Fruit fly (Drosophila melanogaster) whole organism, embryonic: ENCODE results near the gene CG45100.

Experiments
- Asciz ChIP-seq: fragments of 200-800 bp; sonication (Bioruptor generic); optimal IDR thresholded peaks from 2 replicates; lab custom pipeline; 2017; ENCODE audit warnings: missing biosample characterization, mild to moderate bottlenecking, missing genetic modification characterization, missing genetic modification reagents
- BEAF-32 ChIP-seq: fragments of 200-800 bp; sonication (Bioruptor generic); optimal IDR thresholded peaks from 3 replicates; lab custom pipeline; 2017; ENCODE audit warnings: missing biosample characterization, missing genetic modification characterization, mild to moderate bottlenecking, moderate library complexity, missing genetic modification reagents
- CG11093 ChIP-seq: fragments of 200-800 bp; sonication (Bioruptor generic); IDR thresholded peaks from 3 replicates; pipeline ENCODE4 v1.3.6; 2022; ENCODE audit warnings: missing biosample characterization, missing genetic modification characterization
- CG11696 ChIP-seq: fragments of 200-800 bp; sonication (Bioruptor generic); IDR thresholded peaks from 2 replicates; pipeline ENCODE4 v1.3.6; 2022; ENCODE audit warnings: missing biosample characterization, missing genetic modification characterization
- CG14014 ChIP-seq: fragments of 200-800 bp; sonication (Bioruptor generic); IDR thresholded peaks from 2 replicates; pipeline ENCODE4 v1.3.6; 2022; ENCODE audit warnings: missing biosample characterization, missing genetic modification characterization
- CG15601 ChIP-seq: fragments of 200-800 bp; sonication (Bioruptor generic); optimal IDR thresholded peaks from 3 replicates; lab custom pipeline; 2019; ENCODE audit warnings: missing biosample characterization, mild to moderate bottlenecking, missing genetic modification characterization, moderate library complexity
- CG17186 ChIP-seq: fragments of 200-800 bp; sonication (Bioruptor generic); optimal IDR thresholded peaks from 3 replicates; lab custom pipeline; 2017; ENCODE audit warnings: missing biosample characterization, missing genetic modification reagents, missing genetic modification characterization
- CG17612 ChIP-seq: fragments of 200-800 bp; sonication (Bioruptor generic); IDR thresholded peaks from 2 replicates; pipeline ENCODE4 v1.3.6; 2022; ENCODE audit warnings: missing biosample characterization, missing genetic modification characterization
- CG1792 ChIP-seq: fragments of 200-800 bp; sonication (Bioruptor generic); optimal IDR thresholded peaks from 2 replicates; lab custom pipeline; 2016; ENCODE audit warnings: missing biosample characterization, missing genetic modification characterization
- CG31224 ChIP-seq: fragments of 200-800 bp; sonication (Bioruptor generic); IDR thresholded peaks from 2 replicates; pipeline ENCODE4 v1.3.6; 2022; ENCODE audit warnings: missing biosample characterization, missing genetic modification characterization
- CG33213 ChIP-seq: fragments of 200-800 bp; sonication (Bioruptor generic); optimal IDR thresholded peaks from 3 replicates; lab custom pipeline; 2016; ENCODE audit warnings: missing biosample characterization, missing genetic modification characterization
- CG34376 ChIP-seq: fragments of 200-800 bp; sonication (Bioruptor generic); optimal IDR thresholded peaks from 2 replicates; lab custom pipeline; 2018; ENCODE audit warnings: missing biosample characterization, mild to moderate bottlenecking, missing genetic modification characterization
- CG6813 ChIP-seq: fragments of 200-800 bp; sonication (Bioruptor generic); optimal IDR thresholded peaks from 2 replicates; lab custom pipeline; 2017; ENCODE audit warnings: missing biosample characterization, missing genetic modification characterization, mild to moderate bottlenecking, moderate library complexity, missing genetic modification reagents
- CG7372 ChIP-seq: fragments of 200-800 bp; sonication (Bioruptor generic); IDR thresholded peaks from 2 replicates; pipeline ENCODE4 v1.3.6; 2022; ENCODE audit warnings: missing biosample characterization, missing genetic modification characterization
- CG7928 ChIP-seq: fragments of 200-800 bp; sonication (Bioruptor generic); optimal IDR thresholded peaks from 2 replicates; lab custom pipeline; 2017; ENCODE audit warnings: missing biosample characterization, mild to moderate bottlenecking, missing genetic modification characterization
- CG8281 ChIP-seq: fragments of 200-800 bp; sonication (Bioruptor generic); optimal IDR thresholded peaks from 2 replicates; lab custom pipeline; 2018; ENCODE audit warnings: missing biosample characterization, mild to moderate bottlenecking, missing genetic modification characterization, moderate library complexity
- CG8924 ChIP-seq: fragments of 200-800 bp; optimal IDR thresholded peaks from 3 replicates; lab custom pipeline; 2019; ENCODE audit warnings: missing biosample characterization, mild to moderate bottlenecking, missing genetic modification characterization, moderate library complexity
- CkIIα-i1 ChIP-seq: fragments of 200-800 bp; sonication (Bioruptor generic); IDR thresholded peaks from 2 replicates; pipeline ENCODE4 v1.3.6; 2022; ENCODE audit warnings: missing biosample characterization, missing genetic modification characterization
- D19A ChIP-seq: fragments of 200-800 bp; optimal IDR thresholded peaks from 3 replicates; lab custom pipeline; 2019; ENCODE audit warnings: missing biosample characterization, mild to moderate bottlenecking, missing genetic modification characterization, moderate library complexity
- D19B ChIP-seq: fragments of 200-800 bp; sonication (Bioruptor generic); optimal IDR thresholded peaks from 2 replicates; lab custom pipeline; 2017; ENCODE audit warnings: missing biosample characterization, mild to moderate bottlenecking, missing genetic modification characterization
- Dad ChIP-seq: fragments of 200-800 bp; sonication (Bioruptor generic); optimal IDR thresholded peaks from 3 replicates; lab custom pipeline; 2016; ENCODE audit warnings: missing biosample characterization, missing genetic modification characterization
- Dll ChIP-seq: fragments of 200-800 bp; sonication (Bioruptor generic); IDR thresholded peaks from 4 replicates; pipeline ENCODE4 v1.3.6; 2022; ENCODE audit warnings: missing biosample characterization, missing genetic modification characterization; ENCODE audit not compliant: partially characterized antibody
- Ets65A ChIP-seq: fragments of 200-800 bp; sonication (Bioruptor generic); peaks from one replicate; lab custom pipeline; 2016; ENCODE audit warnings: missing biosample characterization, missing genetic modification characterization
- Ets97D ChIP-seq: fragments of 200-800 bp; sonication (Bioruptor generic); optimal IDR thresholded peaks from 3 replicates; lab custom pipeline; 2016; ENCODE audit warnings: missing biosample characterization, missing genetic modification characterization
- Gsc ChIP-seq: fragments of 200-800 bp; sonication (Bioruptor generic); IDR thresholded peaks from 2 replicates; pipeline ENCODE4 v1.3.6; 2022; ENCODE audit warnings: missing biosample characterization, missing genetic modification characterization
- Kr ChIP-seq: fragments of 200-800 bp; sonication (Bioruptor generic); optimal IDR thresholded peaks from 2 replicates; lab custom pipeline; 2017; ENCODE audit warnings: missing biosample characterization, mild to moderate bottlenecking, missing genetic modification characterization
- NC2α ChIP-seq: fragments of 200-800 bp; sonication (Bioruptor generic); optimal IDR thresholded peaks from 2 replicates; lab custom pipeline; 2016; ENCODE audit warnings: missing biosample characterization, missing genetic modification characterization
- NFAT ChIP-seq: fragments of 200-800 bp; sonication (Bioruptor generic); IDR thresholded peaks from 2 replicates; pipeline ENCODE4 v1.3.6; 2022; ENCODE audit warnings: missing biosample characterization, missing genetic modification characterization
- Nf-YB ChIP-seq: fragments of 200-800 bp; sonication (Bioruptor generic); optimal IDR thresholded peaks from 3 replicates; lab custom pipeline; 2019; ENCODE audit warnings: missing biosample characterization, mild to moderate bottlenecking, missing genetic modification characterization, moderate library complexity
- Sox100B ChIP-seq: fragments of 200-800 bp; sonication (Bioruptor generic); optimal IDR thresholded peaks from 3 replicates; lab custom pipeline; 2018; ENCODE audit warnings: missing biosample characterization, mild to moderate bottlenecking, missing genetic modification characterization
- TFAM ChIP-seq: fragments of 200-800 bp; sonication (Bioruptor generic); optimal IDR thresholded peaks from 2 replicates; lab custom pipeline; 2017; ENCODE audit warnings: missing biosample characterization, missing genetic modification characterization, inconsistent platforms
- Xbp1 ChIP-seq: fragments of 200-800 bp; sonication (Bioruptor generic); optimal IDR thresholded peaks from 3 replicates; lab custom pipeline; 2016; ENCODE audit warnings: missing biosample characterization, mild to moderate bottlenecking, missing genetic modification characterization
- dimm ChIP-seq: fragments of 200-800 bp; sonication (Bioruptor generic); IDR thresholded peaks from 2 replicates; pipeline ENCODE4 v1.3.6; 2022; ENCODE audit warnings: missing biosample characterization, missing genetic modification characterization
- eyg ChIP-seq: fragments of 200-800 bp; sonication (Bioruptor generic); optimal IDR thresholded peaks from 3 replicates; lab custom pipeline; 2016; ENCODE audit warnings: missing biosample characterization, missing genetic modification characterization
- fd102C ChIP-seq: fragments of 200-800 bp; sonication (Bioruptor generic); optimal IDR thresholded peaks from 2 replicates; lab custom pipeline; 2018; ENCODE audit warnings: missing biosample characterization, mild to moderate bottlenecking, missing genetic modification characterization, moderate library complexity
- fd3F ChIP-seq: fragments of 200-800 bp; sonication (Bioruptor generic); optimal IDR thresholded peaks from 2 replicates; lab custom pipeline; 2018; ENCODE audit warnings: missing biosample characterization, mild to moderate bottlenecking, missing genetic modification characterization, moderate library complexity
- ftz-f1 ChIP-seq: fragments of 200-800 bp; sonication (Bioruptor generic); optimal IDR thresholded peaks from 2 replicates; lab custom pipeline; 2016; ENCODE audit warnings: missing biosample characterization, missing genetic modification characterization
- hbn ChIP-seq: fragments of 200-800 bp; sonication (Bioruptor generic); IDR thresholded peaks from 2 replicates; pipeline ENCODE4 v1.3.6; 2022; ENCODE audit warnings: missing biosample characterization, missing genetic modification characterization; ENCODE audit not compliant: partially characterized antibody
- knrl ChIP-seq: fragments of 200-800 bp; sonication (Bioruptor generic); IDR thresholded peaks from 3 replicates; pipeline ENCODE4 v1.3.6; 2022; ENCODE audit warnings: missing biosample characterization, missing genetic modification characterization; ENCODE audit not compliant: partially characterized antibody
- lbe ChIP-seq: fragments of 200-800 bp; sonication (Bioruptor generic); optimal IDR thresholded peaks from 2 replicates; lab custom pipeline; 2016; ENCODE audit warnings: missing biosample characterization, mild to moderate bottlenecking, missing genetic modification characterization
- lmd ChIP-seq: fragments of 200-800 bp; sonication (Bioruptor generic); IDR thresholded peaks from 2 replicates; pipeline ENCODE4 v1.3.6; 2022; ENCODE audit warnings: missing biosample characterization, missing genetic modification characterization
- pb ChIP-seq: fragments of 200-800 bp; sonication (Bioruptor generic); optimal IDR thresholded peaks from 3 replicates; lab custom pipeline; 2016; ENCODE audit warnings: missing biosample characterization, missing genetic modification characterization
- run ChIP-seq: fragments of 200-800 bp; sonication (Bioruptor generic); optimal IDR thresholded peaks from 3 replicates; lab custom pipeline; 2018; ENCODE audit warnings: missing biosample characterization, mild to moderate bottlenecking, missing genetic modification characterization
- shn ChIP-seq: fragments of 200-800 bp; sonication (Bioruptor generic); optimal IDR thresholded peaks from 3 replicates; lab custom pipeline; 2016; ENCODE audit warnings: missing biosample characterization, missing genetic modification characterization
- tll ChIP-seq, 2 experiments: fragments of 200-800 bp in 1 of 2; fragments of >200 bp in 1 of 2; sonication (Bioruptor generic) in 1 of 2; optimal IDR thresholded peaks; 2 replicates each; lab custom pipeline; 2017 to 2019; ENCODE audit warnings: missing biosample characterization in 2 of 2, missing genetic modification characterization in 2 of 2, mild to moderate bottlenecking in 1 of 2, moderate library complexity in 1 of 2
- tx ChIP-seq: fragments of 200-800 bp; sonication (Bioruptor generic); optimal IDR thresholded peaks from 2 replicates; lab custom pipeline; 2016; ENCODE audit warnings: missing biosample characterization, missing genetic modification characterization
- wor ChIP-seq: fragments of 200-800 bp; sonication (Bioruptor generic); IDR thresholded peaks from 2 replicates; pipeline ENCODE4 v1.3.6; 2022; ENCODE audit warnings: missing biosample characterization, missing genetic modification characterization
- yki ChIP-seq: fragments of >200 bp; optimal IDR thresholded peaks from 3 replicates; lab custom pipeline; 2018
- zen2 ChIP-seq: fragments of 200-800 bp; sonication (Bioruptor generic); IDR thresholded peaks from 3 replicates; pipeline ENCODE4 v1.3.6; 2022; ENCODE audit warnings: missing biosample characterization, missing genetic modification characterization; ENCODE audit not compliant: partially characterized antibody

The CG45100 gene

dm6 chr3R:5517002-5517875, 42.8 kb upstream of the CG45100 start, which contains the start of gene Itpr (continued):
- no peak for TF ChIP-seq TFAM (GFP tag; lab: Kevin White, UChicago)
- 0 out of 3 replicates have a peak, but pooled peaks have one; percentile 14 for TF ChIP-seq knrl (GFP tag; lab: Robert Waterston, UW)
- TF ChIP-seq hbn (GFP tag; lab: Robert Waterston, UW): no peak
- no peak for TF ChIP-seq tll (GFP tag; optimal IDR thresholded peaks at IDR 0.05; lab: Kevin White, UChicago)
- no peak for TF ChIP-seq CG8924 (tag; lab: Kevin White, UChicago)
- peak; percentile 55; the same call in 1 of the 2 replicates for TF ChIP-seq CG11696 (GFP tag; lab: Robert Waterston, UW)
- TF ChIP-seq run (tag; lab: Kevin White, UChicago): no peak
- TF ChIP-seq yki (lab: Kevin White, UChicago): no peak
- TF ChIP-seq Nf-YB (GFP tag; lab: Kevin White, UChicago): no peak
- no peak for TF ChIP-seq fd3F (GFP tag; lab: Kevin White, UChicago)
- no peak for TF ChIP-seq CkIIα-i1 (GFP tag; lab: Robert Waterston, UW)
- no peak for TF ChIP-seq CG7928
- no peak for TF ChIP-seq lmd (GFP tag; lab: Robert Waterston, UW)
- no peak for TF ChIP-seq Sox100B (GFP tag; lab: Kevin White, UChicago)
- no peak for TF ChIP-seq fd102C (GFP tag; lab: Kevin White, UChicago)
- TF ChIP-seq CG14014 (GFP tag; lab: Robert Waterston, UW): no peak; the same call in 1 of the 2 replicates
- no peak for TF ChIP-seq Xbp1
- TF ChIP-seq CG1792: no peak
- TF ChIP-seq CG17186 (GFP tag; lab: Kevin White, UChicago): no peak
- no peak for TF ChIP-seq Gsc (GFP tag; lab: Robert Waterston, UW)
- no peak for TF ChIP-seq pb (GFP tag; lab: Kevin White, UChicago)
- TF ChIP-seq Ets97D: no peak
- no peak for TF ChIP-seq wor
- no peak for TF ChIP-seq D19B (GFP tag; lab: Kevin White, UChicago)
- no peak for TF ChIP-seq Kr (GFP tag; lab: Kevin White, UChicago)
- TF ChIP-seq Dad (GFP tag; lab: Kevin White, UChicago): no peak
- no peak for TF ChIP-seq zen2 (GFP tag; lab: Robert Waterston, UW)
- no peak for TF ChIP-seq lbe
- peak; percentile 15 for TF ChIP-seq CG34376 (GFP tag; lab: Kevin White, UChicago)
- TF ChIP-seq NC2α (GFP tag; lab: Kevin White, UChicago): no peak
- TF ChIP-seq CG8281: peak; percentile 32
- TF ChIP-seq CG15601 (tag; lab: Kevin White, UChicago): no peak
- 0 out of 2 replicates have a peak, but pooled peaks have one; percentile 3 for TF ChIP-seq NFAT (GFP tag; lab: Robert Waterston, UW)
- TF ChIP-seq Asciz (GFP tag; lab: Kevin White, UChicago): no peak
- TF ChIP-seq CG7372 (GFP tag; lab: Robert Waterston, UW): no peak
- TF ChIP-seq D19A: no peak
- no peak for TF ChIP-seq Ets65A (GFP tag; lab: Kevin White, UChicago)
- no peak for TF ChIP-seq tx (GFP tag; lab: Kevin White, UChicago)
- no peak for TF ChIP-seq dimm
- no peak for TF ChIP-seq CG31224
- TF ChIP-seq CG6813 (GFP tag; lab: Kevin White, UChicago): no peak
- no peak for TF ChIP-seq CG33213
- TF ChIP-seq ftz-f1: peak; percentile 31
- no peak for TF ChIP-seq CG17612 (GFP tag; lab: Robert Waterston, UW)
- TF ChIP-seq Dll (GFP tag; lab: Robert Waterston, UW): peak; percentile 54; the same call in 2 of the 4 replicates
- TF ChIP-seq eyg (GFP tag; lab: Kevin White, UChicago): no peak
- TF ChIP-seq shn: no peak
- TF ChIP-seq CG11093 (GFP tag; lab: Robert Waterston, UW): no peak
- TF ChIP-seq BEAF-32: peak; percentile 30
